Fruit fly (Drosophila melanogaster) whole organism, embryonic: Measurements from ENCODE around the gene Frq2.

Source experiments
- Asciz ChIP-seq: fragments of 200-800 bp; sonication (Bioruptor generic); optimal IDR thresholded peaks from 2 replicates; lab custom pipeline; 2017; ENCODE audit warnings: missing biosample characterization, mild to moderate bottlenecking, missing genetic modification characterization, missing genetic modification reagents
- Atf3 ChIP-seq: fragments of 200-800 bp; sonication (Bioruptor generic); optimal IDR thresholded peaks from 3 replicates; lab custom pipeline; 2016; ENCODE audit warnings: missing biosample characterization, missing genetic modification characterization
- Blimp-1 ChIP-seq: fragments of 200-800 bp; sonication (Bioruptor generic); optimal IDR thresholded peaks from 3 replicates; lab custom pipeline; 2018; ENCODE audit warnings: missing biosample characterization, missing genetic modification characterization, mild to moderate bottlenecking, moderate library complexity, missing genetic modification reagents
- CG10209 ChIP-seq: fragments of 200-800 bp; sonication (Bioruptor generic); optimal IDR thresholded peaks from 3 replicates; lab custom pipeline; 2017; ENCODE audit warnings: missing biosample characterization, mild to moderate bottlenecking, missing genetic modification characterization, missing genetic modification reagents
- CG10321 ChIP-seq: fragments of 200-800 bp; sonication (Bioruptor generic); IDR thresholded peaks from 2 replicates; pipeline ENCODE4 v1.3.6; 2022; ENCODE audit warnings: missing biosample characterization, missing genetic modification characterization
- CG10431 ChIP-seq: fragments of 200-800 bp; sonication (Bioruptor generic); optimal IDR thresholded peaks from 3 replicates; lab custom pipeline; 2018; ENCODE audit warnings: missing biosample characterization, mild to moderate bottlenecking, missing genetic modification characterization
- CG10654 ChIP-seq: fragments of 200-800 bp; sonication (Bioruptor generic); optimal IDR thresholded peaks from 2 replicates; lab custom pipeline; 2016; ENCODE audit warnings: missing biosample characterization, missing genetic modification characterization
- CG11456 ChIP-seq: fragments of 200-800 bp; sonication (Bioruptor generic); IDR thresholded peaks from 3 replicates; pipeline ENCODE4 v1.3.6; 2022; ENCODE audit warnings: missing biosample characterization, missing genetic modification characterization
- CG12104 ChIP-seq: fragments of 200-800 bp; sonication (Bioruptor generic); optimal IDR thresholded peaks from 3 replicates; lab custom pipeline; 2016; ENCODE audit warnings: missing biosample characterization, missing genetic modification characterization
- CG12391 ChIP-seq: fragments of 200-800 bp; sonication (Bioruptor generic); optimal IDR thresholded peaks from 3 replicates; lab custom pipeline; 2018; ENCODE audit warnings: missing biosample characterization, mild to moderate bottlenecking, missing genetic modification characterization, moderate library complexity
- CG13424 ChIP-seq: fragments of 200-800 bp; sonication (Bioruptor generic); optimal IDR thresholded peaks from 2 replicates; lab custom pipeline; 2019; ENCODE audit warnings: missing biosample characterization, mild to moderate bottlenecking, missing genetic modification characterization, moderate library complexity
- CG1832 ChIP-seq: fragments of 200-800 bp; sonication (Bioruptor generic); optimal IDR thresholded peaks from 2 replicates; lab custom pipeline; 2017; ENCODE audit warnings: missing biosample characterization, mild to moderate bottlenecking, missing genetic modification characterization, inconsistent platforms
- CG18599 ChIP-seq: fragments of 200-800 bp; sonication (Bioruptor generic); optimal IDR thresholded peaks from 3 replicates; lab custom pipeline; 2017; ENCODE audit warnings: missing biosample characterization, missing genetic modification characterization, mild to moderate bottlenecking, moderate library complexity, missing genetic modification reagents
- CG30020 ChIP-seq: fragments of 200-800 bp; optimal IDR thresholded peaks from 2 replicates; lab custom pipeline; 2019; ENCODE audit warnings: missing biosample characterization, mild to moderate bottlenecking, missing genetic modification characterization, moderate library complexity
- CG32532 ChIP-seq: fragments of 200-800 bp; sonication (Bioruptor generic); IDR thresholded peaks from 2 replicates; pipeline ENCODE4 v1.3.6; 2022; ENCODE audit warnings: missing biosample characterization, missing genetic modification characterization
- CG3995 ChIP-seq: fragments of 200-800 bp; sonication (Bioruptor generic); optimal IDR thresholded peaks from 3 replicates; lab custom pipeline; 2016; ENCODE audit warnings: missing biosample characterization, missing genetic modification characterization
- CG42726 ChIP-seq: fragments of 200-800 bp; sonication (Bioruptor generic); IDR thresholded peaks from 2 replicates; pipeline ENCODE4 v1.3.6; 2022; ENCODE audit warnings: missing biosample characterization, missing genetic modification characterization; ENCODE audit not compliant: partially characterized antibody
- CG4404 ChIP-seq: fragments of 200-800 bp; sonication (Bioruptor generic); IDR thresholded peaks from 2 replicates; pipeline ENCODE4 v1.3.6; 2022; ENCODE audit warnings: missing biosample characterization, missing genetic modification characterization
- CG7556 ChIP-seq: fragments of 200-800 bp; sonication (Bioruptor generic); optimal IDR thresholded peaks from 2 replicates; lab custom pipeline; 2017; ENCODE audit warnings: missing biosample characterization, mild to moderate bottlenecking, missing genetic modification characterization
- CG7963 ChIP-seq: fragments of 200-800 bp; sonication (Bioruptor generic); IDR thresholded peaks from 3 replicates; pipeline ENCODE4 v1.3.6; 2022; ENCODE audit warnings: missing biosample characterization, missing genetic modification characterization; ENCODE audit not compliant: partially characterized antibody
- CG7987 ChIP-seq: fragments of 200-800 bp; sonication (Bioruptor generic); optimal IDR thresholded peaks from 2 replicates; lab custom pipeline; 2018; ENCODE audit warnings: missing biosample characterization, mild to moderate bottlenecking, missing genetic modification characterization, moderate library complexity
- CHES-1-like ChIP-seq: fragments of 200-800 bp; sonication (Bioruptor generic); optimal IDR thresholded peaks from 2 replicates; lab custom pipeline; 2016; ENCODE audit warnings: missing biosample characterization, missing genetic modification characterization
- CTCF ChIP-seq: fragments of 200-800 bp; sonication (Bioruptor generic); optimal IDR thresholded peaks from 2 replicates; lab custom pipeline; 2017; ENCODE audit warnings: missing biosample characterization, mild to moderate bottlenecking, missing genetic modification characterization, moderate library complexity
- CoRest ChIP-seq: fragments of 200-800 bp; sonication (Bioruptor generic); optimal IDR thresholded peaks from 3 replicates; lab custom pipeline; 2018; ENCODE audit warnings: missing biosample characterization, mild to moderate bottlenecking, missing genetic modification characterization, moderate library complexity
- Dip3 ChIP-seq: fragments of 200-800 bp; sonication (Bioruptor generic); optimal IDR thresholded peaks from 3 replicates; lab custom pipeline; 2016; ENCODE audit warnings: missing biosample characterization, missing genetic modification characterization
- Dll ChIP-seq: fragments of 200-800 bp; sonication (Bioruptor generic); IDR thresholded peaks from 4 replicates; pipeline ENCODE4 v1.3.6; 2022; ENCODE audit warnings: missing biosample characterization, missing genetic modification characterization; ENCODE audit not compliant: partially characterized antibody
- Dref ChIP-seq: fragments of 200-800 bp; sonication (Bioruptor generic); IDR thresholded peaks from 2 replicates; pipeline ENCODE4 v1.3.6; 2022; ENCODE audit warnings: missing biosample characterization, missing genetic modification characterization
- HLH3B ChIP-seq: fragments of 200-800 bp; sonication (Bioruptor generic); IDR thresholded peaks from 2 replicates; pipeline ENCODE4 v1.3.6; 2022; ENCODE audit warnings: missing biosample characterization, missing genetic modification characterization
- Hr3 ChIP-seq: fragments of 200-800 bp; sonication (Bioruptor generic); optimal IDR thresholded peaks from 3 replicates; lab custom pipeline; 2016; ENCODE audit warnings: missing biosample characterization, missing genetic modification characterization
- Hr78 ChIP-seq, 2 experiments: fragments of 200-800 bp in 1 of 2; fragments of >200 bp in 1 of 2; sonication (Bioruptor generic) in 1 of 2; optimal IDR thresholded peaks; 2 replicates each; lab custom pipeline; 2017 to 2019; ENCODE audit warnings: missing biosample characterization in 2 of 2, missing genetic modification characterization in 2 of 2, mild to moderate bottlenecking in 1 of 2, moderate library complexity in 1 of 2
- Oli ChIP-seq: fragments of 200-800 bp; sonication (Bioruptor generic); optimal IDR thresholded peaks from 2 replicates; lab custom pipeline; 2018; ENCODE audit warnings: missing biosample characterization, mild to moderate bottlenecking, missing genetic modification characterization, moderate library complexity
- PHDP ChIP-seq: fragments of 200-800 bp; sonication (Bioruptor generic); optimal IDR thresholded peaks from 3 replicates; lab custom pipeline; 2018; ENCODE audit warnings: missing biosample characterization, mild to moderate bottlenecking, missing genetic modification characterization, moderate library complexity
- Rx ChIP-seq: fragments of 200-800 bp; sonication (Bioruptor generic); IDR thresholded peaks from 2 replicates; pipeline ENCODE4 v1.3.6; 2022; ENCODE audit warnings: missing biosample characterization, missing genetic modification characterization
- Sox100B ChIP-seq: fragments of 200-800 bp; sonication (Bioruptor generic); optimal IDR thresholded peaks from 3 replicates; lab custom pipeline; 2018; ENCODE audit warnings: missing biosample characterization, mild to moderate bottlenecking, missing genetic modification characterization
- Sry-β ChIP-seq: fragments of 200-800 bp; sonication (Bioruptor generic); optimal IDR thresholded peaks from 2 replicates; lab custom pipeline; 2018; ENCODE audit warnings: missing biosample characterization, mild to moderate bottlenecking, missing genetic modification characterization, moderate library complexity
- Xrp1 ChIP-seq: fragments of 200-800 bp; sonication (Bioruptor generic); IDR thresholded peaks from 2 replicates; pipeline ENCODE4 v1.3.6; 2022; ENCODE audit warnings: missing biosample characterization, missing genetic modification characterization
- bigmax ChIP-seq: fragments of 200-800 bp; sonication (Bioruptor generic); optimal IDR thresholded peaks from 2 replicates; lab custom pipeline; 2018; ENCODE audit warnings: missing biosample characterization, mild to moderate bottlenecking, missing genetic modification characterization
- caup ChIP-seq: fragments of 200-800 bp; sonication (Bioruptor generic); optimal IDR thresholded peaks from 3 replicates; lab custom pipeline; 2017; ENCODE audit warnings: missing biosample characterization, mild to moderate bottlenecking, missing genetic modification characterization, moderate library complexity; ENCODE audit not compliant: severe bottlenecking
- dan ChIP-seq: fragments of 200-800 bp; sonication (Bioruptor generic); IDR thresholded peaks from 2 replicates; pipeline ENCODE4 v1.3.6; 2022; ENCODE audit warnings: missing biosample characterization, missing genetic modification characterization
- dmrt11E ChIP-seq: fragments of 200-800 bp; sonication (Bioruptor generic); optimal IDR thresholded peaks from 3 replicates; lab custom pipeline; 2018; ENCODE audit warnings: missing biosample characterization, mild to moderate bottlenecking, missing genetic modification characterization, moderate library complexity
- eyg ChIP-seq: fragments of 200-800 bp; sonication (Bioruptor generic); optimal IDR thresholded peaks from 3 replicates; lab custom pipeline; 2016; ENCODE audit warnings: missing biosample characterization, missing genetic modification characterization
- ham ChIP-seq: fragments of 200-800 bp; sonication (Bioruptor generic); IDR thresholded peaks from 2 replicates; pipeline ENCODE4 v1.3.6; 2022; ENCODE audit warnings: missing biosample characterization, missing genetic modification characterization
- klu ChIP-seq: fragments of 200-800 bp; sonication (Bioruptor generic); IDR thresholded peaks from 2 replicates; pipeline ENCODE4 v1.3.6; 2022; ENCODE audit warnings: missing biosample characterization, missing genetic modification characterization
- nerfin-1 ChIP-seq: fragments of 200-800 bp; sonication (Bioruptor generic); optimal IDR thresholded peaks from 3 replicates; lab custom pipeline; 2019; ENCODE audit warnings: missing biosample characterization, mild to moderate bottlenecking, missing genetic modification characterization, moderate library complexity
- pan ChIP-seq, 4 experiments: fragments of >200 bp in 3 of 4; fragments of 200-800 bp in 1 of 4; sonication (Bioruptor generic) in 1 of 4; optimal IDR thresholded peaks in 3 of 4; IDR thresholded peaks in 1 of 4; 2 replicates each; pipeline versions ENCODE4 v1.3.6 to Lab custom; 2017 to 2022; ENCODE audit warnings: missing biosample characterization in 2 of 4, missing genetic modification characterization in 2 of 4, mixed read lengths in 1 of 4
- salm ChIP-seq: fragments of 200-800 bp; sonication (Bioruptor generic); optimal IDR thresholded peaks from 2 replicates; lab custom pipeline; 2018; ENCODE audit warnings: missing biosample characterization, mild to moderate bottlenecking, missing genetic modification characterization
- slp2 ChIP-seq: fragments of 200-800 bp; sonication (Bioruptor generic); optimal IDR thresholded peaks from 2 replicates; lab custom pipeline; 2016; ENCODE audit warnings: missing biosample characterization, missing genetic modification characterization
- so ChIP-seq: fragments of 200-800 bp; sonication (Bioruptor generic); IDR thresholded peaks from 3 replicates; pipeline ENCODE4 v1.3.6; 2022; ENCODE audit warnings: missing biosample characterization, missing genetic modification characterization
- sr ChIP-seq: fragments of 200-800 bp; sonication (Bioruptor generic); IDR thresholded peaks from 3 replicates; pipeline ENCODE4 v1.3.6; 2022; ENCODE audit warnings: missing biosample characterization, missing genetic modification characterization

Frq2 gene

dm6 chrX:18208079-18208865 lies 30.9 kb downstream of the Frq2 start (continued):
- TF ChIP-seq PHDP (tag; lab: Kevin White, UChicago): no peak
- TF ChIP-seq Hr78 (GFP tag; optimal IDR thresholded peaks at IDR 0.05; lab: Kevin White, UChicago): no peak
- TF ChIP-seq CG13424: peak; percentile 19
- no peak for TF ChIP-seq bigmax (GFP tag; lab: Kevin White, UChicago)
- TF ChIP-seq CG18599: no peak
- TF ChIP-seq CG42726: no peak
- no peak for TF ChIP-seq eyg (GFP tag; lab: Kevin White, UChicago)
- peak; percentile 43 for TF ChIP-seq CG12391 (tag; lab: Kevin White, UChicago)
- TF ChIP-seq HLH3B (GFP tag; lab: Robert Waterston, UW): no peak
- no peak for TF ChIP-seq CTCF (GFP tag; lab: Kevin White, UChicago)
- TF ChIP-seq Oli (tag; lab: Kevin White, UChicago): no peak
- peak; percentile 43 for TF ChIP-seq CoRest (tag; lab: Kevin White, UChicago)
- no peak for TF ChIP-seq Hr3
- TF ChIP-seq CG10654: no peak
- TF ChIP-seq Sry-β: no peak
- peak; percentile 28 for TF ChIP-seq Blimp-1 (GFP tag; lab: Kevin White, UChicago)
- no peak for TF ChIP-seq Xrp1 (GFP tag; lab: Robert Waterston, UW)
- no peak for TF ChIP-seq CG10431
- no peak for TF ChIP-seq caup
- TF ChIP-seq salm (tag; lab: Kevin White, UChicago): no peak
- peak; percentile 56 for TF ChIP-seq CG1832 (GFP tag; lab: Kevin White, UChicago)
- peak; percentile 5 for TF ChIP-seq CG10209 (GFP tag; lab: Kevin White, UChicago)
- no peak for TF ChIP-seq CG11456 (GFP tag; lab: Robert Waterston, UW)
- no peak for TF ChIP-seq ham
- TF ChIP-seq CG10321 (GFP tag; lab: Robert Waterston, UW): no peak
- TF ChIP-seq Dip3 (GFP tag; lab: Kevin White, UChicago): no peak
- TF ChIP-seq klu (GFP tag; lab: Robert Waterston, UW): no peak
- no peak for TF ChIP-seq so (GFP tag; lab: Robert Waterston, UW)
- no peak for TF ChIP-seq CG7987 (GFP tag; lab: Kevin White, UChicago)
- no peak for TF ChIP-seq sr
- no peak for TF ChIP-seq CG4404
- TF ChIP-seq CG32532 (GFP tag; lab: Robert Waterston, UW): no peak
- no peak for TF ChIP-seq CG30020
- TF ChIP-seq slp2 (GFP tag; lab: Kevin White, UChicago): no peak
- no peak for TF ChIP-seq CHES-1-like
- no peak for TF ChIP-seq CG12104 (GFP tag; lab: Kevin White, UChicago)
- no peak for TF ChIP-seq nerfin-1 (tag; lab: Kevin White, UChicago)
- peak; percentile 35 for TF ChIP-seq Sox100B (GFP tag; lab: Kevin White, UChicago)
- TF ChIP-seq CG7556 (GFP tag; lab: Kevin White, UChicago): peak; percentile 19
- no peak for TF ChIP-seq dan (GFP tag; lab: Robert Waterston, UW)
- TF ChIP-seq CG7963: no peak
- no peak for TF ChIP-seq Atf3 (GFP tag; lab: Kevin White, UChicago)
- peak; percentile 71 for TF ChIP-seq dmrt11E
- no peak for TF ChIP-seq Dref (GFP tag; lab: Robert Waterston, UW)
- peak in 1 of 2 experiments; percentile 2 for TF ChIP-seq pan (optimal IDR thresholded peaks at IDR 0.05; lab: Kevin White, UChicago)
- TF ChIP-seq pan (GFP tag; optimal IDR thresholded peaks at IDR 0.05 in 1 of 2, IDR thresholded peaks at IDR 0.05 in 1 of 2): peak in 1 of 2 experiments; percentile 51
- TF ChIP-seq CG3995 (GFP tag; lab: Kevin White, UChicago): no peak
- TF ChIP-seq Rx (GFP tag; lab: Robert Waterston, UW): no peak
- no peak for TF ChIP-seq Asciz
- TF ChIP-seq Dll (GFP tag; lab: Robert Waterston, UW): no peak
